Fruit fly (Drosophila melanogaster) whole organism, pupa: Measurements from ENCODE around the gene CG13850.

ENCODE experiments used
- CG12605 ChIP-seq: fragments of 200-800 bp; sonication (Bioruptor generic); IDR thresholded peaks from 2 replicates; pipeline ENCODE4 v1.3.6; 2022; ENCODE audit warnings: missing biosample characterization, missing genetic modification characterization
- CG17806 ChIP-seq: fragments of 200-800 bp; sonication (Bioruptor generic); optimal IDR thresholded peaks from 2 replicates; lab custom pipeline; 2018; ENCODE audit warnings: missing biosample characterization, mild to moderate bottlenecking, missing genetic modification characterization, moderate library complexity
- CG9948 ChIP-seq: fragments of 200-800 bp; sonication (Bioruptor generic); optimal IDR thresholded peaks from 2 replicates; lab custom pipeline; 2018; ENCODE audit warnings: missing biosample characterization, mild to moderate bottlenecking, missing genetic modification characterization, moderate library complexity
- EcR ChIP-seq: fragments of 200-800 bp; sonication (Bioruptor generic); optimal IDR thresholded peaks from 3 replicates; lab custom pipeline; 2019; ENCODE audit warnings: missing biosample characterization, missing genetic modification characterization, mild to moderate bottlenecking, moderate library complexity, missing genetic modification reagents
- Pif1A ChIP-seq: fragments of 200-800 bp; sonication (Bioruptor generic); optimal IDR thresholded peaks from 3 replicates; lab custom pipeline; 2016; ENCODE audit warnings: missing biosample characterization, missing genetic modification characterization
- Snoo ChIP-seq: fragments of 200-800 bp; sonication (Bioruptor generic); optimal IDR thresholded peaks from 3 replicates; lab custom pipeline; 2017; ENCODE audit warnings: missing biosample characterization, mild to moderate bottlenecking, missing genetic modification characterization, inconsistent platforms
- fd96Ca ChIP-seq: fragments of 200-800 bp; sonication (Bioruptor generic); IDR thresholded peaks from 3 replicates; pipeline ENCODE4 v1.3.6; 2022; ENCODE audit warnings: missing biosample characterization, missing genetic modification characterization
- gl ChIP-seq: fragments of 200-800 bp; sonication (Bioruptor generic); optimal IDR thresholded peaks from 2 replicates; lab custom pipeline; 2018; ENCODE audit warnings: missing biosample characterization, mild to moderate bottlenecking, missing genetic modification characterization
- rn ChIP-seq: fragments of 200-800 bp; sonication (Bioruptor generic); IDR thresholded peaks from 2 replicates; pipeline ENCODE4 v1.3.6; 2022; ENCODE audit warnings: missing biosample characterization, missing genetic modification characterization

DNA sequence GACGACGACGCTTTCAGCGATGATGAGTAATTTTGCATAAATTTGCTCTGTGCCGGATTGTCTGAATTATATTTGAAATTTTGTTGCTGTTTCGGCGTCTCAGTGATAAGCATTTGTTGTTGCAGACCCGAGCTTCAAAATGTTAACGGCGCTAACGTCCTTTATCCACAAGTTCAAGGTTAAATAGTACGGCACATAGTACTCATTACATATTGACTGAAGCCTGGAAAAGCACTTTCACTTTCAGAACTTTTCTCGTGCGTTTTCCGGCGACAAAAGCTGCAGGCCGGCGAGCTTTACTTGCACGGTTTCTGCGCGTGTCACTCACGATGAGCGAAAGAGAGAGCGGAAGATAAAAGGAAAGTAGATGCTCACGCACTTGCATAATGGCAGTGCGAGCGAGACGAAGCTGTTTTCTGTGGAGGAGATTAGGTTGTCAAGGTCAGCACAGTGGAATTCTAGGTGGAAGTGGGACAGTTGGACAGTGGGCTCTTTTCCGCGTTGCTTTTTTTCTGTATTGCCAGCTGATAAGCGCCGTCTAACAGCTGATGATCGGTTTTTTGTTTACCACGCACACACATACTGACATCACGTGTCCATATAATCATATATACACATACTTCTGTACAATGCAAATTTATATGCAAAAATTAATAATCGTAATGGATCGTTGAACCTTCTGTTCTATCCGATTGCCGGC, 42.5 kb downstream of the CG13850 start:
- peak; percentile 30; the same call in 1 of the 3 replicates for TF ChIP-seq fd96Ca (GFP tag; lab: Robert Waterston, UW)
- TF ChIP-seq EcR (GFP tag; lab: Kevin White, UChicago), result peak; percentile 71
- TF ChIP-seq CG9948 (tag; lab: Kevin White, UChicago), result no peak
- no peak for TF ChIP-seq gl (tag; lab: Kevin White, UChicago)
- no peak for TF ChIP-seq rn (GFP tag; lab: Robert Waterston, UW)
- TF ChIP-seq Snoo (tag; lab: Kevin White, UChicago), result no peak
- TF ChIP-seq CG12605 (GFP tag; lab: Robert Waterston, UW), result no peak
- no peak for TF ChIP-seq CG17806 (tag; lab: Kevin White, UChicago)
- no peak for TF ChIP-seq Pif1A (GFP tag; lab: Kevin White, UChicago)
